Worm (Caenorhabditis elegans) whole organism, late embryonic: ENCODE data around the gene C01G5.7.
A peak's percentile ranks its signal among the peaks of the same experiment; 100 is the strongest.

Experiments
- C38D4.7 ChIP-seq: fragments of 200-800 bp; sonication (Bioruptor generic); optimal IDR thresholded peaks from 2 replicates; lab custom pipeline; 2018; ENCODE audit warnings: mild to moderate bottlenecking, missing genetic modification characterization, moderate library complexity, missing compliant biosample characterization
- T23F11.4 ChIP-seq: fragments of 200-800 bp; sonication (Bioruptor generic); optimal IDR thresholded peaks from 2 replicates; lab custom pipeline; 2018; ENCODE audit warnings: mild to moderate bottlenecking, missing genetic modification characterization, missing compliant biosample characterization
- ceh-14 ChIP-seq: sonication (generic microtip); optimal IDR thresholded peaks from 2 replicates; lab custom pipeline; 2016; ENCODE audit warnings: missing genotype, missing genetic modification characterization, missing compliant biosample characterization
- ceh-22 ChIP-seq: sonication (generic microtip); optimal IDR thresholded peaks from 2 replicates; lab custom pipeline; 2017; ENCODE audit warnings: missing biosample characterization, missing genetic modification characterization
- ceh-31 ChIP-seq: sonication (generic microtip); optimal IDR thresholded peaks from 2 replicates; lab custom pipeline; 2016; ENCODE audit warnings: missing genetic modification characterization, missing compliant biosample characterization
- ceh-34 ChIP-seq: sonication (generic microtip); optimal IDR thresholded peaks from 2 replicates; lab custom pipeline; 2016; ENCODE audit warnings: mild to moderate bottlenecking, missing genetic modification characterization, missing compliant biosample characterization
- ceh-45 ChIP-seq: fragments of 200-800 bp; sonication (Bioruptor generic); IDR thresholded peaks from 2 replicates; pipeline ENCODE4 v1.3.6; 2022; ENCODE audit warnings: missing genetic modification reagents, missing genetic modification characterization, missing compliant biosample characterization
- ceh-48 ChIP-seq: sonication (generic microtip); optimal IDR thresholded peaks from 2 replicates; lab custom pipeline; 2016; ENCODE audit warnings: missing genetic modification characterization, inconsistent platforms, missing compliant biosample characterization
- ceh-6 ChIP-seq: fragments of 200-800 bp; sonication (Bioruptor generic); optimal IDR thresholded peaks from 2 replicates; lab custom pipeline; 2018; ENCODE audit warnings: mild to moderate bottlenecking, missing genetic modification characterization, missing compliant biosample characterization
- dmd-4 ChIP-seq: sonication (generic microtip); optimal IDR thresholded peaks from 2 replicates; lab custom pipeline; 2016; ENCODE audit warnings: borderline replicate concordance, missing genetic modification characterization, missing compliant biosample characterization
- dve-1 ChIP-seq: sonication (generic microtip); optimal IDR thresholded peaks from 2 replicates; lab custom pipeline; 2017; ENCODE audit warnings: antibody characterized with exemption, mild to moderate bottlenecking, missing genetic modification characterization, missing compliant biosample characterization
- elt-2 ChIP-seq: sonication (generic microtip); optimal IDR thresholded peaks from 2 replicates; lab custom pipeline; 2016; ENCODE audit warnings: missing genetic modification reagents, missing genetic modification characterization, missing compliant biosample characterization
- ets-4 ChIP-seq: sonication (generic microtip); optimal IDR thresholded peaks from 2 replicates; lab custom pipeline; 2016; ENCODE audit warnings: missing genetic modification characterization, missing compliant biosample characterization
- eyg-1 ChIP-seq: sonication (generic microtip); optimal IDR thresholded peaks from 2 replicates; lab custom pipeline; 2016; ENCODE audit warnings: missing genotype, missing genetic modification characterization, missing compliant biosample characterization
- fkh-6 ChIP-seq: sonication (generic microtip); optimal IDR thresholded peaks from 2 replicates; lab custom pipeline; 2016; ENCODE audit warnings: missing genetic modification characterization, missing compliant biosample characterization
- gmeb-2 ChIP-seq: sonication (generic microtip); optimal IDR thresholded peaks from 2 replicates; lab custom pipeline; 2016; ENCODE audit warnings: missing genetic modification characterization, inconsistent platforms, missing compliant biosample characterization
- hlh-15 ChIP-seq: sonication (generic microtip); optimal IDR thresholded peaks from 2 replicates; lab custom pipeline; 2016; ENCODE audit warnings: missing genetic modification characterization, missing compliant biosample characterization
- hlh-30 ChIP-seq: sonication (generic microtip); optimal IDR thresholded peaks from 2 replicates; lab custom pipeline; 2017; ENCODE audit warnings: antibody characterized with exemption, missing genetic modification characterization, missing compliant biosample characterization; ENCODE audit not compliant: insufficient read depth
- hlh-8 ChIP-seq: sonication (generic microtip); optimal IDR thresholded peaks from 2 replicates; lab custom pipeline; 2016; ENCODE audit warnings: missing genotype, missing genetic modification characterization, missing compliant biosample characterization
- nfya-1 ChIP-seq: sonication (generic microtip); optimal IDR thresholded peaks from 2 replicates; lab custom pipeline; 2017; ENCODE audit warnings: missing genetic modification characterization, mild to moderate bottlenecking, missing compliant biosample characterization, antibody characterized with exemption, moderate library complexity
- npax-4 ChIP-seq: sonication (generic microtip); optimal IDR thresholded peaks from 2 replicates; lab custom pipeline; 2016; ENCODE audit warnings: missing genetic modification characterization, missing compliant biosample characterization
- pha-2 ChIP-seq: sonication (generic microtip); optimal IDR thresholded peaks from 2 replicates; lab custom pipeline; 2017; ENCODE audit warnings: mild to moderate bottlenecking, missing genetic modification characterization, missing compliant biosample characterization
- pqm-1 ChIP-seq: sonication (generic microtip); optimal IDR thresholded peaks from 2 replicates; lab custom pipeline; 2016; ENCODE audit warnings: missing genetic modification characterization, missing compliant biosample characterization
- rnt-1 ChIP-seq: sonication (generic microtip); optimal IDR thresholded peaks from 2 replicates; lab custom pipeline; 2016; ENCODE audit warnings: missing genetic modification characterization, missing compliant biosample characterization
- sox-2 ChIP-seq: fragments of 200-800 bp; sonication (Bioruptor generic); IDR thresholded peaks from 2 replicates; pipeline ENCODE4 v1.3.6; 2022; ENCODE audit warnings: missing genetic modification reagents, missing genetic modification characterization, missing compliant biosample characterization
- sox-4 ChIP-seq: sonication (generic microtip); optimal IDR thresholded peaks from 2 replicates; lab custom pipeline; 2017; ENCODE audit warnings: mild to moderate bottlenecking, missing genetic modification characterization, inconsistent platforms, missing compliant biosample characterization
- unc-3 ChIP-seq, 2 experiments: fragments of 200-800 bp in 1 of 2; sonication (Bioruptor generic) in 1 of 2; sonication (generic microtip) in 1 of 2; conservative IDR thresholded peaks in 1 of 2; optimal IDR thresholded peaks in 1 of 2; 2 replicates each; pipeline versions ENCODE4 v1.3.6 to Lab custom; 2016 to 2022; ENCODE audit warnings: missing compliant biosample characterization in 2 of 2, missing genetic modification characterization in 2 of 2, missing genetic modification reagents in 1 of 2
- unc-42 ChIP-seq: sonication (generic microtip); optimal IDR thresholded peaks from 2 replicates; lab custom pipeline; 2016; ENCODE audit warnings: missing genotype, missing genetic modification characterization, missing compliant biosample characterization
- ztf-16 ChIP-seq: sonication (generic microtip); optimal IDR thresholded peaks from 2 replicates; lab custom pipeline; 2017; ENCODE audit warnings: missing genetic modification characterization, missing compliant biosample characterization

The C01G5.7 gene

ce11 chrIV:6541435-6541834, 23.5 kb downstream of the C01G5.7 start, which contains the start of gene C01G5.25:
Gene C01G5.25, plus strand, starts transcription at chrIV:6541684.
- no peak for TF ChIP-seq hlh-15
- peak; percentile 17 for TF ChIP-seq ceh-31 (tag; lab: Kevin White, UChicago)

- TF ChIP-seq dve-1 (tag; lab: Kevin White, UChicago): no peak
- TF ChIP-seq T23F11.4: no peak
- no peak for TF ChIP-seq ceh-22 (tag; lab: Kevin White, UChicago)
- TF ChIP-seq hlh-8 (tag; lab: Kevin White, UChicago): no peak
- peak; percentile 82 for TF ChIP-seq unc-42
- no peak for TF ChIP-seq sox-4 (tag; lab: Kevin White, UChicago)
- no peak for TF ChIP-seq pha-2 (tag; lab: Kevin White, UChicago)
- no peak for TF ChIP-seq ztf-16 (tag; lab: Kevin White, UChicago)
- TF ChIP-seq, all 69 proteins: peak for 1
Measured at ce11 chrIV:6542962-6543361, 25.0 kb downstream of the C01G5.7 start.

ce11 chrIV:6547397-6547796, 29.4 kb downstream of the C01G5.7 start:
- peak; percentile 27 for TF ChIP-seq unc-42
- no peak for TF ChIP-seq ceh-22 (tag; lab: Kevin White, UChicago)

ce11 chrIV:6548609-6549008, 30.6 kb downstream of the C01G5.7 start, which contains the start of gene fan-1:
Gene fan-1, plus strand, starts transcription at chrIV:6548686.
- no peak for TF ChIP-seq C38D4.7 (GFP tag; lab: Kevin White, UChicago)
- no peak for TF ChIP-seq sox-2 (GFP tag; lab: Robert Waterston, UW)
- TF ChIP-seq npax-4: no peak
- no peak for TF ChIP-seq dve-1 (tag; lab: Kevin White, UChicago)
- TF ChIP-seq nfya-1 (tag; lab: Kevin White, UChicago): peak; percentile 26
- TF ChIP-seq pqm-1: no peak
- TF ChIP-seq ets-4: peak; percentile 8
- TF ChIP-seq fkh-6 (tag; lab: Kevin White, UChicago): no peak

- TF ChIP-seq pqm-1: no peak
- no peak for TF ChIP-seq gmeb-2 (tag; lab: Kevin White, UChicago)
- TF ChIP-seq ceh-14: no peak
- no peak for TF ChIP-seq ceh-48 (tag; lab: Kevin White, UChicago)
- no peak for TF ChIP-seq ceh-6 (GFP tag; lab: Kevin White, UChicago)
- TF ChIP-seq unc-3 (GFP tag; conservative IDR thresholded peaks at IDR 0.05; lab: Robert Waterston, UW): no peak
- TF ChIP-seq unc-3 (tag; optimal IDR thresholded peaks at IDR 0.05; lab: Kevin White, UChicago): no peak
- TF ChIP-seq ceh-45 (GFP tag; lab: Robert Waterston, UW): no peak
- TF ChIP-seq ztf-16 (tag; lab: Kevin White, UChicago): no peak
- TF ChIP-seq dmd-4: no peak
- TF ChIP-seq npax-4: no peak
Measured at ce11 chrIV:6552036-6552435, 34.1 kb downstream of the C01G5.7 start.

- TF ChIP-seq elt-2 (tag; lab: Kevin White, UChicago) (peak; percentile 86), ets-4 (no peak)
Measured at ce11 chrIV:6554865-6555264, 36.9 kb downstream of the C01G5.7 start.

ce11 chrIV:6555388-6556330, 37.7 kb downstream of the C01G5.7 start, which contains the start of gene paqr-1:
Gene paqr-1, minus strand, starts transcription at chrIV:6555438.
- TF ChIP-seq unc-42 (peak; percentile 15), eyg-1 (no peak), pqm-1 (no peak), nfya-1 (tag; lab: Kevin White, UChicago) (no peak), hlh-30 (peak; percentile 50), npax-4 (no peak), rnt-1 (tag; lab: Kevin White, UChicago) (no peak), ceh-34 (no peak), ceh-14 (no peak), ceh-31 (tag; lab: Kevin White, UChicago) (peak; percentile 21)
- TF ChIP-seq, all 69 proteins: peak for 3
